Worm (Caenorhabditis elegans) whole organism, L4 larva: ENCODE measurements around the gene idpp-9.

Experiments used
- D1046.2 ChIP-seq: fragments of 200-800 bp; sonication (Bioruptor generic); IDR thresholded peaks from 2 replicates; pipeline ENCODE4 v1.3.6; 2022; ENCODE audit warnings: missing genetic modification characterization, missing compliant biosample characterization
- R02D3.7 ChIP-seq: fragments of 150-350 bp; sonication (generic microtip); optimal IDR thresholded peaks from 3 replicates; lab custom pipeline; 2014; ENCODE audit warnings: missing biosample characterization, missing genetic modification characterization
- Y48G9A.11 ChIP-seq: fragments of 200-800 bp; sonication (Bioruptor generic); IDR thresholded peaks from 2 replicates; pipeline ENCODE4 v1.3.6; 2022; ENCODE audit warnings: missing genetic modification reagents, missing genetic modification characterization, missing compliant biosample characterization
- Y75B8A.6 ChIP-seq: fragments of 200-800 bp; sonication (Bioruptor generic); IDR thresholded peaks from 2 replicates; pipeline ENCODE4 v1.3.6; 2022; ENCODE audit warnings: missing genetic modification reagents, missing genetic modification characterization, missing compliant biosample characterization
- aha-1 ChIP-seq: fragments of 150-350 bp; peaks from one replicate; lab custom pipeline; 2014; ENCODE audit warnings: missing biosample characterization, missing genetic modification characterization
- arid-1 ChIP-seq: fragments of 200-800 bp; sonication (Bioruptor generic); conservative IDR thresholded peaks from 2 replicates; pipeline ENCODE4 v1.3.6; 2022; ENCODE audit warnings: missing genetic modification reagents, missing genetic modification characterization, missing compliant biosample characterization
- ceh-20 ChIP-seq: fragments of 200-800 bp; sonication (Bioruptor generic); IDR thresholded peaks from 2 replicates; pipeline ENCODE4 v1.3.6; 2022; ENCODE audit warnings: missing genetic modification reagents, missing genetic modification characterization, missing compliant biosample characterization
- ceh-32 ChIP-seq: sonication (generic microtip); optimal IDR thresholded peaks from 2 replicates; lab custom pipeline; 2016; ENCODE audit warnings: mild to moderate bottlenecking, missing genetic modification characterization, missing compliant biosample characterization; ENCODE audit not compliant: poor library complexity
- ceh-62 ChIP-seq: sonication (generic microtip); optimal IDR thresholded peaks from 2 replicates; lab custom pipeline; 2017; ENCODE audit warnings: missing biosample characterization, missing genetic modification characterization
- cey-2 ChIP-seq: sonication (generic microtip); optimal IDR thresholded peaks from 3 replicates; lab custom pipeline; 2017; ENCODE audit warnings: missing genetic modification characterization, mild to moderate bottlenecking, missing compliant biosample characterization, antibody characterized with exemption, borderline replicate concordance; ENCODE audit not compliant: insufficient read depth
- daf-19 ChIP-seq: fragments of 200-800 bp; sonication (Bioruptor generic); conservative IDR thresholded peaks from 2 replicates; pipeline ENCODE4 v1.3.6; 2022; ENCODE audit warnings: missing genetic modification characterization, missing compliant biosample characterization
- dmd-8 ChIP-seq: fragments of 200-800 bp; sonication (Bioruptor generic); IDR thresholded peaks from 2 replicates; pipeline ENCODE4 v1.3.6; 2022; ENCODE audit warnings: missing genetic modification characterization, missing compliant biosample characterization
- dmd-9 ChIP-seq: fragments of 200-800 bp; sonication (Bioruptor generic); IDR thresholded peaks from 2 replicates; pipeline ENCODE4 v1.3.6; 2022; ENCODE audit warnings: missing genetic modification reagents, missing genetic modification characterization, missing compliant biosample characterization
- dpl-1 ChIP-seq: fragments of 150-350 bp; optimal IDR thresholded peaks from 2 replicates; lab custom pipeline; 2014; ENCODE audit warnings: missing biosample characterization, missing genetic modification reagents, missing genetic modification characterization
- egl-27 ChIP-seq: sonication (generic microtip); optimal IDR thresholded peaks from 3 replicates; lab custom pipeline; 2017; ENCODE audit warnings: missing biosample characterization, missing genetic modification reagents, missing genetic modification characterization
- fkh-10 ChIP-seq: fragments of 150-350 bp; optimal IDR thresholded peaks from 2 replicates; lab custom pipeline; 2014; ENCODE audit warnings: missing biosample characterization, missing genetic modification reagents, missing genetic modification characterization
- fos-1 ChIP-seq: fragments of 150-350 bp; optimal IDR thresholded peaks from 2 replicates; lab custom pipeline; 2014; ENCODE audit warnings: missing biosample characterization, missing genetic modification characterization
- hif-1 ChIP-seq, 2 experiments: sonication (generic microtip); optimal IDR thresholded peaks; 2 replicates each; lab custom pipeline; 2016 to 2017; ENCODE audit warnings: missing compliant biosample characterization in 2 of 2, missing genetic modification characterization in 2 of 2, missing genetic modification reagents in 2 of 2, missing genotype in 2 of 2, mild to moderate bottlenecking in 1 of 2
- hlh-11 ChIP-seq: fragments of 200-800 bp; sonication (Bioruptor generic); optimal IDR thresholded peaks from 2 replicates; lab custom pipeline; 2018; ENCODE audit warnings: mild to moderate bottlenecking, missing genetic modification characterization, missing compliant biosample characterization
- hlh-30 ChIP-seq: sonication (generic microtip); optimal IDR thresholded peaks from 2 replicates; lab custom pipeline; 2017; ENCODE audit warnings: antibody characterized with exemption, mild to moderate bottlenecking, missing genetic modification characterization, missing compliant biosample characterization; ENCODE audit not compliant: insufficient read depth
- hmg-1.1 ChIP-seq: fragments of 200-800 bp; sonication (Bioruptor generic); IDR thresholded peaks from 2 replicates; pipeline ENCODE4 v1.3.6; 2022; ENCODE audit warnings: missing genetic modification reagents, missing genetic modification characterization, missing compliant biosample characterization
- lin-29 ChIP-seq: fragments of 200-800 bp; sonication (Bioruptor generic); IDR thresholded peaks from 2 replicates; pipeline ENCODE4 v1.3.6; 2022; ENCODE audit warnings: missing genetic modification reagents, missing genetic modification characterization, missing compliant biosample characterization
- madf-5 ChIP-seq, 2 experiments: fragments of 200-800 bp; sonication (Bioruptor generic); IDR thresholded peaks; 2 replicates each; pipeline ENCODE4 v1.3.6; 2022; ENCODE audit warnings: missing compliant biosample characterization in 2 of 2, missing genetic modification characterization in 2 of 2
- mdt-29 ChIP-seq: fragments of 200-800 bp; sonication (Bioruptor generic); IDR thresholded peaks from 2 replicates; pipeline ENCODE4 v1.3.6; 2022; ENCODE audit warnings: missing genetic modification reagents, missing genetic modification characterization, missing compliant biosample characterization
- mep-1 ChIP-seq: fragments of 150-350 bp; sonication (generic microtip); optimal IDR thresholded peaks from 3 replicates; lab custom pipeline; 2014; ENCODE audit warnings: missing biosample characterization, missing genetic modification characterization
- mes-2 ChIP-seq: sonication (generic microtip); optimal IDR thresholded peaks from 2 replicates; lab custom pipeline; 2016; ENCODE audit warnings: missing genotype, mild to moderate bottlenecking, missing genetic modification characterization, missing compliant biosample characterization; ENCODE audit not compliant: poor library complexity, severe bottlenecking
- mxl-2 ChIP-seq: fragments of 200-800 bp; sonication (Bioruptor generic); conservative IDR thresholded peaks from 2 replicates; pipeline ENCODE4 v1.3.6; 2022; ENCODE audit warnings: missing genetic modification reagents, missing genetic modification characterization, missing compliant biosample characterization
- nhr-41 ChIP-seq: fragments of 200-800 bp; sonication (Bioruptor generic); IDR thresholded peaks from 2 replicates; pipeline ENCODE4 v1.3.6; 2022; ENCODE audit warnings: missing genetic modification reagents, missing genetic modification characterization, missing compliant biosample characterization
- spr-1 ChIP-seq: sonication (generic microtip); optimal IDR thresholded peaks from 2 replicates; lab custom pipeline; 2016; ENCODE audit warnings: mild to moderate bottlenecking, missing genetic modification characterization, missing compliant biosample characterization
- spr-3 ChIP-seq: fragments of 200-800 bp; sonication (Bioruptor generic); optimal IDR thresholded peaks from 2 replicates; lab custom pipeline; 2018; ENCODE audit warnings: mild to moderate bottlenecking, missing genetic modification characterization, missing compliant biosample characterization
- tag-97 ChIP-seq: fragments of 200-800 bp; sonication (Bioruptor generic); IDR thresholded peaks from 2 replicates; pipeline ENCODE4 v1.3.6; 2022; ENCODE audit warnings: missing genetic modification characterization, missing compliant biosample characterization
- unc-130 ChIP-seq: sonication (generic microtip); optimal IDR thresholded peaks from 2 replicates; lab custom pipeline; 2016; ENCODE audit warnings: missing genetic modification reagents, missing genetic modification characterization, missing compliant biosample characterization
- unc-62 ChIP-seq, 3 experiments: fragments of 150-350 bp in 1 of 3; sonication (generic microtip); optimal IDR thresholded peaks in 2 of 3; peaks in 1 of 3; 1 replicate in 1 of 3; 2 replicates in 2 of 3; lab custom pipeline; 2014 to 2017; ENCODE audit warnings: missing biosample characterization in 3 of 3, missing genetic modification characterization in 3 of 3, missing genetic modification reagents in 3 of 3, missing genotype in 1 of 3
- zag-1 ChIP-seq: fragments of 150-350 bp; optimal IDR thresholded peaks from 2 replicates; lab custom pipeline; 2014; ENCODE audit warnings: missing biosample characterization, missing genetic modification characterization
- zfp-2 ChIP-seq: sonication (generic microtip); optimal IDR thresholded peaks from 2 replicates; lab custom pipeline; 2016; ENCODE audit warnings: mild to moderate bottlenecking, missing genetic modification characterization, missing compliant biosample characterization
- zfp-3 ChIP-seq: fragments of 200-800 bp; sonication (Bioruptor generic); conservative IDR thresholded peaks from 2 replicates; pipeline ENCODE4 v1.3.6; 2022; ENCODE audit warnings: missing genetic modification reagents, missing genetic modification characterization, missing compliant biosample characterization
- zip-11 ChIP-seq: fragments of 200-800 bp; sonication (Bioruptor generic); IDR thresholded peaks from 2 replicates; pipeline ENCODE4 v1.3.6; 2022; ENCODE audit warnings: missing genetic modification characterization, missing compliant biosample characterization
- ztf-11 ChIP-seq: fragments of 150-350 bp; optimal IDR thresholded peaks from 2 replicates; lab custom pipeline; 2014; ENCODE audit warnings: missing biosample characterization, missing genetic modification characterization

idpp-9 gene

ce11 chrX:3945681-3946080 lies 30.0 kb upstream of the idpp-9 start (continued):
- TF ChIP-seq dmd-8 = no peak
- TF ChIP-seq ztf-11 = no peak
- no peak for TF ChIP-seq mdt-29 (GFP tag; lab: Robert Waterston, UW)
- TF ChIP-seq zfp-2 = no peak
- no peak for TF ChIP-seq lin-29
- TF ChIP-seq ceh-20 (GFP tag; lab: Robert Waterston, UW) = no peak
- no peak for TF ChIP-seq ceh-32
- no peak for TF ChIP-seq ceh-62 (tag; lab: Kevin White, UChicago)
- TF ChIP-seq arid-1 (GFP tag; lab: Robert Waterston, UW) = no peak
- TF ChIP-seq zag-1 (tag; lab: Kevin White, UChicago) = no peak
- TF ChIP-seq cey-2 (tag; lab: Kevin White, UChicago) = no peak
- TF ChIP-seq spr-3 (GFP tag; lab: Kevin White, UChicago) = no peak
- no peak for TF ChIP-seq zip-11 (GFP tag; lab: Robert Waterston, UW)
- TF ChIP-seq fos-1 (tag; lab: Kevin White, UChicago) = no peak
- TF ChIP-seq tag-97 (GFP tag; lab: Robert Waterston, UW) = no peak
- no peak for TF ChIP-seq unc-130 (GFP tag; lab: Kevin White, UChicago)
- peak; percentile 85 for TF ChIP-seq hmg-1.1 (GFP tag; lab: Robert Waterston, UW)
- TF ChIP-seq mes-2 = peak; percentile 59
- no peak for TF ChIP-seq mxl-2 (GFP tag; lab: Robert Waterston, UW)
- no peak for TF ChIP-seq R02D3.7 (tag; lab: Kevin White, UChicago)
- TF ChIP-seq zfp-3 (GFP tag; lab: Robert Waterston, UW) = no peak
- TF ChIP-seq Y48G9A.11 (GFP tag; lab: Robert Waterston, UW) = no peak
- no peak for TF ChIP-seq spr-1 (tag; lab: Kevin White, UChicago)
- TF ChIP-seq unc-62 (GFP tag; optimal IDR thresholded peaks at IDR 0.05 in 1 of 2; lab: Kevin White, UChicago) = no peak
- TF ChIP-seq unc-62 (tag; optimal IDR thresholded peaks at IDR 0.05; lab: Kevin White, UChicago) = no peak
- TF ChIP-seq egl-27 (tag; lab: Kevin White, UChicago) = no peak
- no peak for TF ChIP-seq dpl-1 (GFP tag; lab: Kevin White, UChicago)

- TF ChIP-seq Y75B8A.6 (GFP tag; lab: Robert Waterston, UW) = no peak
- TF ChIP-seq daf-19 (GFP tag; lab: Robert Waterston, UW) = no peak
- no peak for TF ChIP-seq spr-3 (GFP tag; lab: Kevin White, UChicago)
- no peak for TF ChIP-seq lin-29
- peak; percentile 11 for TF ChIP-seq fkh-10
- TF ChIP-seq hlh-30 (tag; lab: Kevin White, UChicago) = peak; percentile 25
- no peak for TF ChIP-seq fos-1 (tag; lab: Kevin White, UChicago)
- TF ChIP-seq hlh-11 (tag; lab: Kevin White, UChicago) = no peak
- TF ChIP-seq mep-1 (tag; lab: Kevin White, UChicago) = no peak
- no peak for TF ChIP-seq D1046.2 (GFP tag; lab: Robert Waterston, UW)
- TF ChIP-seq madf-5 (GFP tag; IDR thresholded peaks at IDR 0.05; lab: Robert Waterston, UW) = no peak
- no peak for TF ChIP-seq dmd-9
- no peak for TF ChIP-seq mdt-29 (GFP tag; lab: Robert Waterston, UW)
- no peak for TF ChIP-seq dmd-8
- TF ChIP-seq nhr-41 (GFP tag; lab: Robert Waterston, UW) = no peak
- no peak for TF ChIP-seq hif-1 (tag; optimal IDR thresholded peaks at IDR 0.05; lab: Kevin White, UChicago)
- TF ChIP-seq aha-1 (tag; lab: Kevin White, UChicago) = peak; percentile 24
These were observed 29.4 kb upstream of the idpp-9 start for ce11 chrX:3944961-3945587.
